Worm (Caenorhabditis elegans): ENCODE results near the gene prmt-5.

prmt-5 gene

DNA sequence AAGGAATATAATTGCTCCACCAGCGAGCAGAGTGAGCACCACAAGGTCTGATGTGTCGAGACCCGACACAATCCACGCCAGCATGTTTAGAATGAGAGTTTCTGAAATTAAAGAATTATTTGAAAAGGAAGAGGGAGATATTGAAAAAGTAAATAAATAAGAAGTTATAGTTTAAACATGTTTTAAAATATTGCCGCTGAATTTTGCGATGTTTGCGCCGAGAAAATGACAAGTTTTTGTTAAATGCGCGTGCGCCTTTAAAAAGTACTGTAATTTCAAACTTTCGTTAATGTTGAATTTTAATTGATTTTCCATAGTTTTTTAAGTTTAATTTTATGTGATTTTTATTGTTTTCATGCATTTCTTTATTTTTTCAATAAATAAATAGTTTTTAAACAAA lies 30.8 kb upstream of the prmt-5 start, which contains the start of gene emb-8:
emb-8 (minus strand) TSS at position 101 of the 400 bp plus-strand sequence.
- no peak for TF ChIP-seq T23F11.4 (GFP tag; optimal IDR thresholded peaks at IDR 0.05)
- TF ChIP-seq ztf-16 (tag; optimal IDR thresholded peaks at IDR 0.05) = no peak
- no peak for TF ChIP-seq sox-4 (tag; optimal IDR thresholded peaks at IDR 0.05)
- no peak for TF ChIP-seq zip-5 (tag; optimal IDR thresholded peaks at IDR 0.05)
- no peak for TF ChIP-seq unc-3 (GFP tag; conservative IDR thresholded peaks at IDR 0.05)
- TF ChIP-seq unc-3 (tag; optimal IDR thresholded peaks at IDR 0.05) = no peak
- TF ChIP-seq syd-9 (tag; optimal IDR thresholded peaks at IDR 0.05) = no peak
- no peak for TF ChIP-seq eyg-1 (tag; optimal IDR thresholded peaks at IDR 0.05)
- TF ChIP-seq pat-9 (tag; optimal IDR thresholded peaks at IDR 0.05) = no peak
- no peak for TF ChIP-seq ceh-19 (GFP tag; optimal IDR thresholded peaks at IDR 0.05)
- no peak for TF ChIP-seq hlh-8 (tag; optimal IDR thresholded peaks at IDR 0.05)
- TF ChIP-seq sdc-2 (tag; optimal IDR thresholded peaks at IDR 0.05) = no peak

- TF ChIP-seq hlh-8 (tag; optimal IDR thresholded peaks at IDR 0.05) = no peak
- no peak for TF ChIP-seq sox-4 (tag; optimal IDR thresholded peaks at IDR 0.05)
- TF ChIP-seq ttx-3 (tag; optimal IDR thresholded peaks at IDR 0.05) = no peak
- TF ChIP-seq unc-42 (tag; optimal IDR thresholded peaks at IDR 0.05) = no peak
Measured at ce11 chrIII:5200349-5200748, 30.0 kb upstream of the prmt-5 start.

- TF ChIP-seq elt-2 (tag; optimal IDR thresholded peaks at IDR 0.05) (peak; percentile 47), sox-4 (tag; optimal IDR thresholded peaks at IDR 0.05) (no peak)
Measured at ce11 chrIII:5201267-5201666, 29.1 kb upstream of the prmt-5 start.

- TF ChIP-seq nhr-232 (tag; optimal IDR thresholded peaks at IDR 0.05) = no peak
- TF ChIP-seq nhr-11 (tag; optimal IDR thresholded peaks at IDR 0.05) = no peak
- TF ChIP-seq ceh-14 (tag; optimal IDR thresholded peaks at IDR 0.05) = no peak
- TF ChIP-seq ref-2 (tag; optimal IDR thresholded peaks at IDR 0.05) = no peak
- TF ChIP-seq elt-2 (tag; optimal IDR thresholded peaks at IDR 0.05) = peak; percentile 5
- no peak for TF ChIP-seq ama-1 (optimal IDR thresholded peaks at IDR 0.05)
- TF ChIP-seq ceh-34 (tag; optimal IDR thresholded peaks at IDR 0.05) = no peak
- TF ChIP-seq zip-5 (tag; optimal IDR thresholded peaks at IDR 0.05) = no peak
- no peak for TF ChIP-seq dmd-4 (tag; optimal IDR thresholded peaks at IDR 0.05; ENCODE audit: borderline replicate concordance)
- TF ChIP-seq C38D4.7 (GFP tag; optimal IDR thresholded peaks at IDR 0.05) = no peak
- no peak for TF ChIP-seq pax-1 (tag; optimal IDR thresholded peaks at IDR 0.05)
- peak; percentile 66 for TF ChIP-seq nfya-1 (tag; optimal IDR thresholded peaks at IDR 0.05)
- TF ChIP-seq C08G9.2 (tag; optimal IDR thresholded peaks at IDR 0.05) = no peak
- TF ChIP-seq tbx-7 (tag; optimal IDR thresholded peaks at IDR 0.05) = no peak
- TF ChIP-seq hlh-8 (tag; optimal IDR thresholded peaks at IDR 0.05) = no peak
- no peak for TF ChIP-seq T23F11.4 (GFP tag; optimal IDR thresholded peaks at IDR 0.05)
- TF ChIP-seq ets-4 (tag; optimal IDR thresholded peaks at IDR 0.05) = peak; percentile 34
- no peak for TF ChIP-seq unc-42 (tag; optimal IDR thresholded peaks at IDR 0.05)
- TF ChIP-seq hlh-30 (tag; optimal IDR thresholded peaks at IDR 0.05; ENCODE audit: insufficient read depth) = no peak
- TF ChIP-seq ceh-24 (tag; optimal IDR thresholded peaks at IDR 0.05) = no peak
- no peak for TF ChIP-seq lim-6 (tag; optimal IDR thresholded peaks at IDR 0.05)
- no peak for TF ChIP-seq ceh-22 (tag; optimal IDR thresholded peaks at IDR 0.05)
- no peak for TF ChIP-seq Y22D7AL.16 (tag; optimal IDR thresholded peaks at IDR 0.05)
- no peak for TF ChIP-seq unc-86 (tag; optimal IDR thresholded peaks at IDR 0.05)
- no peak for TF ChIP-seq sox-4 (tag; optimal IDR thresholded peaks at IDR 0.05)
- no peak for TF ChIP-seq npax-4 (tag; optimal IDR thresholded peaks at IDR 0.05)
- TF ChIP-seq rnt-1 (tag; optimal IDR thresholded peaks at IDR 0.05) = no peak
- peak; percentile 20 for TF ChIP-seq ceh-18 (tag; optimal IDR thresholded peaks at IDR 0.05)
- no peak for TF ChIP-seq K09A11.1 (tag; optimal IDR thresholded peaks at IDR 0.05; ENCODE audit: insufficient read depth)
- TF ChIP-seq elt-4 (tag; optimal IDR thresholded peaks at IDR 0.05) = no peak
- no peak for TF ChIP-seq ceh-31 (tag; optimal IDR thresholded peaks at IDR 0.05)
- no peak for TF ChIP-seq mec-3 (tag; optimal IDR thresholded peaks at IDR 0.05; ENCODE audit: borderline replicate concordance)
Measured at ce11 chrIII:5202641-5203040, 27.7 kb upstream of the prmt-5 start.
